Fruit fly (Drosophila melanogaster): ENCODE measurements around the gene CG34453.

CG34453 gene

dm6 chr3L:233251-233650 is at the start of gene CG34453:
TSS of gene CG34453 (minus strand) at chr3L:233351.
- TF ChIP-seq CG17801 (GFP tag; optimal IDR thresholded peaks at IDR 0.05; ENCODE audit: partially characterized antibody): no peak

- no peak for TF ChIP-seq CG17801 (GFP tag; optimal IDR thresholded peaks at IDR 0.05; ENCODE audit: partially characterized antibody)
These were observed 49.1 kb upstream of the CG34453 start for dm6 chr3L:282276-282675.

dm6 chr3L:276736-277487 is 43.8 kb upstream of the CG34453 start, which contains the start of gene RhoGEF3:
TSS of gene RhoGEF3 (plus strand) at chr3L:277437.
- no peak for TF ChIP-seq CG17801 (GFP tag; optimal IDR thresholded peaks at IDR 0.05; ENCODE audit: partially characterized antibody)

- TF ChIP-seq CG17801 (GFP tag; optimal IDR thresholded peaks at IDR 0.05; ENCODE audit: partially characterized antibody): no peak
These were observed 41.7 kb upstream of the CG34453 start, which contains the start of gene ttm2 for dm6 chr3L:274855-275254. TSS of gene ttm2 (plus strand) at chr3L:275155.

DNA sequence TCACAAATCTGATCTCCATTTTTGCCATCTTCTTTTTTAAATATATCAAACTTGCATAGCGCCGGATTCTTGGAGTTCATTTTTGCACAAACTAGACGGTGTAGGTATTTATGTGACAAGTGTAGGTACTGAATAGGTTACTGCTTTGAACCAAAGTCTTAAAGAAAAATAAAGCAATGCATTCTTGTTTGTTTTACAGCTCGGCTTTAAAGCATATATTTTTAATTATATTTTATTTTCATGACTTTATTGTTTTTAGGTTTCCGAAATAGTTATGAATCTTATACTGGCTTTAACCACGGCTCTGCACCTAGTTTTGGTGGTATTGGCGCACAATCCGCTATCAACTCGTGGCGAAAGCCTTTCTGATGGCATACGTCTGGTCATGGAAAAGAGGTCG is 40.1 kb upstream of the CG34453 start, which contains the start of gene CG32845:
TSS of gene CG32845 (minus strand) at position 101 of the 400 bp plus-strand sequence.
- no peak for TF ChIP-seq CG17801 (GFP tag; optimal IDR thresholded peaks at IDR 0.05; ENCODE audit: partially characterized antibody)

DNA sequence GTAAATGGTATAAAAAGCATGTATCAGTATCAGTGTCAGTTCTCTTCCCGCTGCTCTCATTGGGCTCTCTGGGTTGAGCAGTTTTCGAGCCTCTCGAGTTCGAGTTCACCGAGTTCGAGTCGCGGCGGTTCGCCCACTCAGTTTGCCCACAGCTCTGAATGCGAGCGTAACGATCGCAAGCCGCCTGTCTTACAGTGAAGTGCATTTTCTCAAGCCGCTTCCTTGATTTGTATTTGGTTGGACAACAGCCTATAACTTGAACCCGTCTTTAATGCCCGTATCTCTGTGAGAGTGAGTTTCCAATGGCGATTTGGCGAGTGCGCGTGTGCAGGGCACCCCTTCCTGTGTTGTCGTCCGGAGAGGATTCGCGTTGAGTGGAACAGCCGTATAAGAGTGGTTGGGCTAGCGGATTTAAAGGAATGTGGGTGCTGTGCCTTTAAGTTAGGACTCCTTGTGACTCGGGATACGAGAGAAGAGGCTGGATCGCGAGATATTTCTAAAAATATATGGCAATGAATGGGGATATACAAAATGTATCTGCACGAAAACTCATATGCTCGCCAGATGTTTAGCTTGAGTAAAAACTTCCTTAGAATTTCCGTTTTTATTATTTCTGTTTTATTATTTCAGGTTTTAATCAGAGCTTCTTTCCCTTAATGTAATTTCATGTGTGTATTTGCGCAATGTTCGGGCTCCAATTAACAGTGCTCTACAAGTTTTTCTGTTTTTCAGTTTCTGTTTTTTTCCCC is 38.5 kb upstream of the CG34453 start:
- peak; percentile 44 for TF ChIP-seq CG17801 (GFP tag; optimal IDR thresholded peaks at IDR 0.05; ENCODE audit: partially characterized antibody)

DNA sequence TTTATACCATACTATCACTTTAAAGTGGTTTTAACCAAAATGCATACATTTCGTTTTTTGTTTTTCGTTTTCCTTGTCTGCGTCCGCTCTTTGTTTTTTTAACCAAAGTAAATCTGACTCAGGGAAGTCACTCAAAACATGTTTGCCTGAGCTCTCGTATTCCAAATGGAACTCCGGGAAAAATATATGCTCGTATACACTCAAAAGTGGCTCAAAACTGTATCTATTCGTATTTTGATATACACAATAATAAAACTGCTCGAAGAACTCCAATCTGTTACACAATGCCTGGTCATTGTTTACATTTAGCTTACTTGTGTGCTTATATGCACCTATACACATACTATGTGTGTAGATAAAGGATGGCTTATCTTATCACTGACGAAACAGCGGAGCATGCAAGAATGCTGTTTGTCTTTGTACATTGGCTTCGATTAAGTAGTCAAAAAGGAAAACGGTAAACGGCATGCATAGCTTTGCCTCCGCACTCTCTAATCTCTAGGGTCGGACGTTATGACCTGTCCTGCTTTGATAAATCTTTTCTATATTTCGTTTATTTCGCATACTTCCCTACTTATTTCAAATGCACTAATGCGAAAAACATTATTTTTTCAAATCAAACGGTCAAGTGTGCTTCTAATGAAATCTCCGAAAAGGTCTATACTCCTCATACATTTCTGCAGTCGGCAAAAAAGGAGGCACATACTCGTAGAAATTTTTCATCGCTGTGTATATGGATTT is 37.8 kb upstream of the CG34453 start, which contains the start of gene miple2:
TSS of gene miple2 (plus strand) at position 441 of the 741 bp plus-strand sequence.
- TF ChIP-seq CG17801 (GFP tag; optimal IDR thresholded peaks at IDR 0.05; ENCODE audit: partially characterized antibody): no peak

dm6 chr3L:267618-268017 is 34.5 kb upstream of the CG34453 start:
- no peak for TF ChIP-seq CG17801 (GFP tag; optimal IDR thresholded peaks at IDR 0.05; ENCODE audit: partially characterized antibody)

- no peak for TF ChIP-seq CG17801 (GFP tag; optimal IDR thresholded peaks at IDR 0.05; ENCODE audit: partially characterized antibody)
These were observed 33.9 kb upstream of the CG34453 start, which contains the start of gene miple1 for dm6 chr3L:267083-267482. TSS of gene miple1 (plus strand) at chr3L:267299.

dm6 chr3L:265808-266207 is 32.7 kb upstream of the CG34453 start, which contains the start of gene CG34263:
TSS of gene CG34263 (minus strand) at chr3L:265908.
- no peak for TF ChIP-seq CG17801 (GFP tag; optimal IDR thresholded peaks at IDR 0.05; ENCODE audit: partially characterized antibody)

DNA sequence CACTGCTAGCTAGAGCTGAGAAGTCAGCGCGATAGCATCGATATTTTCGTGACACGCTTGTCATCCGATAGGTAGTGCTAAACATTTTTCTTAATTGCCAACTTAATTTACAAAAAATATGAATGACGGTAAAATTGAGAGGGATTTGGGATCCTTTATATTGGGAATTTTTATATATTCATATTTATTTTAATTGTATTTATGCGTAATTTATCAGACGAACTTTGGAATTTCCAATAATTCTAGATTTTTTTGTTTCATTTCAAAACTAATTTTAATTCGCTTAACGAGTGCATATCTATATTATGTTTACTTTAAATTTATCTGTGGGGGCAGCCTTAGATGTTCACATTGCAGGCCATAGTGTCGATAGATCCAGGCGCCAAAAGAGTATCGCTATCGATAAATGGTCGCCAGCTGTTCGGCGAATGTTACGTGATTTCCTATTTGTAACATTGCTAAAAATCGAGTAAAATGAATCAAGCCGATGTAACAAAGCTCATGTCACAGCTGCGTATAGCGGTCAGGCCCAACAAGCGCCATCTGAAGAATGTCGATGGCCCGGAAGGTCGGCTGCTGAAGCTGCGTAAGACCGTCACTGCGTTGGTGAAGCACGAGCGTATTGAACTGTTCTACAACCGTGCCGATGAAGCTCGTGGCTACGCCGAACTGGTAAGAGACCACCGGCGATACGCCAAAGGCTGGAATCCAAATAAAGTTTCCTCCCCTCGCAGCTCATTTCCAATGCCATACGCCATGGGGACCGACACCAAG is 31.4 kb upstream of the CG34453 start, which contains the start of the genes Tudor-SN and mRpL17:
TSS of gene Tudor-SN (minus strand) at position 3 of the 774 bp plus-strand sequence.
TSS of gene mRpL17 (plus strand) at position 402 of the 774 bp plus-strand sequence.
- no peak for TF ChIP-seq CG17801 (GFP tag; optimal IDR thresholded peaks at IDR 0.05; ENCODE audit: partially characterized antibody)

DNA sequence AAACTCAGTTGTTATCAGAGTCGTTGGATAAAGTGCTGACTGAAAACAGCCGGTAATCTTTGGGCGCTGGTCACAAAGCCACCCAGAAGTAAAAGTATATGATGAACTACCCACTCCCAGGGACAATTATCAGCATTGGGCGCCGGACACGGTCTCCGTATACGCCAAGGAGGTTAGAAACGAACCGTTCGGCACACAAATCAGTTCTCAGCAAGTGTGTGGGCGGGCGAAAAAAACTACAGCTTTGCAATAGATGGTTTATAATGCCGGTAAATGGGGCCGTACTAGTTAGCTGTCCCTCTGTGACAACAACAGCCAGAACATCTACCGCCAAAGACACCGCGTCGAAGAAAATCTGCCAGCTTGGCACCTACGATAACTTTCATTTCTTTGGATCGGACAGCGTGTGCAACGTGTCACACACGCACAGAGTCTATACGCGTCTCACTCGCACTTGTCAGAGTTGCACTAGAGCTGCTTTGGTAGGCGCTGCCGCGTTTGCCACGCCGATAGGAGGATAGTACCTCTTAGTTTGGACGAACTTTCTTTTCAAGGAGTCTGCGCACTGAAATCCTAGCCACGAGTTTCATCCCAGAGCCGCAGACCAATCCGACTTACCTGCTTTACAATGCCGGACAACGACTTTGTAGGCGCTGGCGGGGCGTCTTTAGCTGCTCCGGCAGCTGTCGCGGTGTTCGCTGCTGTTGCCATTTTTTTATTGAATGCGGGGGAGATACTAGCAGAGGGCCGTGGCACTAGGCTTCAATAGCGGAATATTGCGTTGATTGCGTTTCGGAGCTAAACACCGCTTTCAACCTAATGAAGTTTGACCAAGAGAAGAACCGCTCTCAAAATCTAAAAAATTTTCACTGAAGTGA is 30.6 kb upstream of the CG34453 start:
- TF ChIP-seq CG17801 (GFP tag; optimal IDR thresholded peaks at IDR 0.05; ENCODE audit: partially characterized antibody): no peak

DNA sequence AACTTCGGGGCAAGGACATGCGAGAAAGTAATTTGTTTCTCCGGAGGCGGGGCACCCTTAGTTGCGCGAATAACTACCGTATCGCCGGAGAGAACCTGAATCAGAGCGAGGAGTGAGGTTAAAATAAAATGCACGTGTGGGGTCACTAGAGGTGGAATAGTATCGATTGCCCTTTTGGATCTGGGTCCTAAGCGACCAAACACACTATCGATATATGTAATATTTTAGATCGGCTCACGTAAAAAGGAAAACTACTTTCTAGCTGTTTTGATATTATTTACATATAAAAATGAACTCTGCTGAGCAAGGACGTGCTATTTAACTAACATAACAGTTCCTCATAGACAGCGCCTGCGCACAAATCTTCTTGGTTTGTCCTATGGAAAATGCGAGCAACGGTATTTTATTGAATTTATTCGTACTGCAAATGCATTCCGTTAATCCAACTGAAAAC is 29.6 kb upstream of the CG34453 start:
- no peak for TF ChIP-seq CG17801 (GFP tag; optimal IDR thresholded peaks at IDR 0.05; ENCODE audit: partially characterized antibody)
